Fruit fly (Drosophila melanogaster): ENCODE data around the gene CG42853.

CG42853 gene

DNA sequence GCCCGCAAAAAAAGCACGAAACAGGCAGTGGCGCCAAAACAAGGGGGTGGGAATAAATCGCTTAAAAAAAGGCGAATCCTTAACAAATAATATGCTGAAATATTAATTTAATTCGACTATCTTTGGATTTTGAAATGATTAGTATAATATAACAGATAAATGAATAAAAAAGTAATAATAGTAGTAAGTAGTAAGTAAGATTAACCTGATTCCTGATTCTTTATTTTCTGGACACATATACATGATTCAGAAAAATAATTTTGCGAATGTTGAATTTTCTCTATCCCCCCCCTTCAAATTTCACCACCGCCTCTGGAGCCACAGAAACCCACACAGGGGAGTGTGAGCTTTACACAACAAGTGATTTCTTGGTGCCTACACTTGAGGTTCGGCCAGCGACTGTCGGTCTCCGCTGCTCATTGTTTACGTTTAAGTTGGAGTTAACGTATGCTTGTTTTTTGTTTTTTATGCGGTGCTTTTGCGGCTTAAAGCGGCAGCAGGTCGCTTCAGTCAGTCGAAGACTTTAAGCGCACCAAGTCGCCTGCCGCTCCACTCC is 26.7 kb upstream of the CG42853 start, which contains the start of gene CG7330 (continued):
- no peak; the same call in 2 of the 3 replicates for TF ChIP-seq CG6175 (GFP tag; IDR thresholded peaks at IDR 0.05)
- no peak for TF ChIP-seq amos (GFP tag; IDR thresholded peaks at IDR 0.05; ENCODE audit: partially characterized antibody)
- TF ChIP-seq fru (optimal IDR thresholded peaks at IDR 0.05) = no peak
- TF ChIP-seq vvl (GFP tag; IDR thresholded peaks at IDR 0.05) = peak; percentile 83
- TF ChIP-seq CG1602 (GFP tag; optimal IDR thresholded peaks at IDR 0.05) = peak; percentile 81
- TF ChIP-seq Usf (GFP tag; optimal IDR thresholded peaks at IDR 0.05) = peak; percentile 85
- no peak; the same call in none of the 2 replicates for TF ChIP-seq Ada2b (GFP tag; IDR thresholded peaks at IDR 0.05)
- TF ChIP-seq CG6689 (GFP tag; IDR thresholded peaks at IDR 0.05) = peak; percentile 92
- TF ChIP-seq CG13287 (GFP tag; IDR thresholded peaks at IDR 0.05; ENCODE audit: partially characterized antibody) = no peak
- no peak for TF ChIP-seq tx (GFP tag; optimal IDR thresholded peaks at IDR 0.05)
- peak; percentile 34; the same call in 1 of the 2 replicates for TF ChIP-seq Taf1 (GFP tag; IDR thresholded peaks at IDR 0.05)
- peak; percentile 76 for TF ChIP-seq Six4 (GFP tag; optimal IDR thresholded peaks at IDR 0.05)
- TF ChIP-seq NC2β (GFP tag; optimal IDR thresholded peaks at IDR 0.05) = no peak
- TF ChIP-seq bowl (GFP tag; IDR thresholded peaks at IDR 0.05) = peak; percentile 76
- TF ChIP-seq ap (GFP tag; IDR thresholded peaks at IDR 0.05) = peak; percentile 72
- TF ChIP-seq Antp (GFP tag; optimal IDR thresholded peaks at IDR 0.05) = peak; percentile 31
- peak; percentile 83 for TF ChIP-seq CG8281 (tag; optimal IDR thresholded peaks at IDR 0.05)
- TF ChIP-seq danr (GFP tag; IDR thresholded peaks at IDR 0.05) = peak; percentile 87
- peak; percentile 99 for TF ChIP-seq dmrt99B (tag; optimal IDR thresholded peaks at IDR 0.05)
- TF ChIP-seq CG5953 (GFP tag; IDR thresholded peaks at IDR 0.05) = peak; percentile 75
- TF ChIP-seq Pdp1 (GFP tag; optimal IDR thresholded peaks at IDR 0.05) = peak; percentile 48
- no peak for TF ChIP-seq Sin3A (optimal IDR thresholded peaks at IDR 0.05)
- no peak for TF ChIP-seq CG16813 (GFP tag; IDR thresholded peaks at IDR 0.05; ENCODE audit: partially characterized antibody)
- TF ChIP-seq row (GFP tag; IDR thresholded peaks at IDR 0.05) = peak; percentile 85
- peak; percentile 80 for TF ChIP-seq CG14667 (GFP tag; IDR thresholded peaks at IDR 0.05)
- peak; percentile 31; the same call in 1 of the 2 replicates for TF ChIP-seq CG4360 (GFP tag; IDR thresholded peaks at IDR 0.05)
- peak; percentile 93 for TF ChIP-seq HmgZ (tag; optimal IDR thresholded peaks at IDR 0.05)
- no peak for TF ChIP-seq CG12236 (GFP tag; optimal IDR thresholded peaks at IDR 0.05)
- no peak for TF ChIP-seq gfzf (GFP tag; optimal IDR thresholded peaks at IDR 0.05)
- TF ChIP-seq dysf (GFP tag; IDR thresholded peaks at IDR 0.05) = peak; percentile 94
- TF ChIP-seq CG10543 (GFP tag; optimal IDR thresholded peaks at IDR 0.05) = peak; percentile 89
- TF ChIP-seq Sry-δ (GFP tag; optimal IDR thresholded peaks at IDR 0.05) = peak; percentile 3
- peak; percentile 29 for TF ChIP-seq gcm2 (GFP tag; optimal IDR thresholded peaks at IDR 0.05)
- no peak for TF ChIP-seq pb (GFP tag; optimal IDR thresholded peaks at IDR 0.05)
- TF ChIP-seq phol (tag; optimal IDR thresholded peaks at IDR 0.05) = peak; percentile 95
- TF ChIP-seq CG30020 (tag; optimal IDR thresholded peaks at IDR 0.05) = peak; percentile 66
- peak; percentile 88 for TF ChIP-seq ewg (GFP tag; optimal IDR thresholded peaks at IDR 0.05)
- TF ChIP-seq lmd (GFP tag; IDR thresholded peaks at IDR 0.05) = peak; percentile 92
- peak; percentile 50 for TF ChIP-seq CG31224 (GFP tag; IDR thresholded peaks at IDR 0.05)
- peak; percentile 89 for TF ChIP-seq Ets65A (GFP tag)
- TF ChIP-seq CG16863 (GFP tag; optimal IDR thresholded peaks at IDR 0.05) = peak; percentile 59
- TF ChIP-seq CG2116 (GFP tag; optimal IDR thresholded peaks at IDR 0.05) = peak; percentile 64
- TF ChIP-seq bcd (GFP tag; optimal IDR thresholded peaks at IDR 0.05) = peak; percentile 91
- TF ChIP-seq Fer2 (tag; optimal IDR thresholded peaks at IDR 0.05) = peak; percentile 84
- peak; percentile 73 for TF ChIP-seq CG18764 (GFP tag; optimal IDR thresholded peaks at IDR 0.05)
- TF ChIP-seq Rfx (GFP tag; IDR thresholded peaks at IDR 0.05) = peak; percentile 78
- no peak for TF ChIP-seq CG8765 (GFP tag; IDR thresholded peaks at IDR 0.05)
- no peak for TF ChIP-seq CG33557 (GFP tag; optimal IDR thresholded peaks at IDR 0.05)
- peak; percentile 54 for TF ChIP-seq Ravus (GFP tag; IDR thresholded peaks at IDR 0.05)
- TF ChIP-seq CG4328 (GFP tag; optimal IDR thresholded peaks at IDR 0.05) = peak; percentile 86
- no peak for TF ChIP-seq Sry-β (GFP tag; optimal IDR thresholded peaks at IDR 0.05)
- TF ChIP-seq Dip3 (GFP tag; optimal IDR thresholded peaks at IDR 0.05) = peak; percentile 55

All from whole organism, embryonic.